Fruit fly (Drosophila melanogaster): ENCODE results near the gene CG4199.

- TF ChIP-seq CG8478 (optimal IDR thresholded peaks at IDR 0.05) (no peak), CTCF (optimal IDR thresholded peaks at IDR 0.05) (no peak)
Measured at dm6 chrX:2106367-2106766, 33.1 kb upstream of the CG4199 start.
